Worm (Caenorhabditis elegans) whole organism, mixed stage, embryonic: ENCODE measurements around the gene F54D10.9.

Experiments used
- M03D4.4 ChIP-seq: sonication (generic microtip); optimal IDR thresholded peaks from 2 replicates; lab custom pipeline; 2017; ENCODE audit warnings: mild to moderate bottlenecking, missing genetic modification characterization, missing compliant biosample characterization
- elt-1 ChIP-seq: sonication (generic microtip); optimal IDR thresholded peaks from 2 replicates; lab custom pipeline; 2017; ENCODE audit warnings: missing genetic modification characterization, mild to moderate bottlenecking, missing compliant biosample characterization, antibody characterized with exemption, moderate library complexity, borderline replicate concordance; ENCODE audit not compliant: insufficient read depth
- elt-3 ChIP-seq: fragments of 150-350 bp; optimal IDR thresholded peaks from 2 replicates; lab custom pipeline; 2014; ENCODE audit warnings: missing biosample characterization, missing genetic modification characterization
- lin-13 ChIP-seq: fragments of 150-350 bp; optimal IDR thresholded peaks from 2 replicates; lab custom pipeline; 2014; ENCODE audit warnings: missing biosample characterization, missing genetic modification characterization
- sem-2 ChIP-seq: fragments of 200-800 bp; sonication (Bioruptor generic); optimal IDR thresholded peaks from 2 replicates; lab custom pipeline; 2018; ENCODE audit warnings: mild to moderate bottlenecking, missing genetic modification characterization, missing compliant biosample characterization
- ztf-11 ChIP-seq: fragments of 150-350 bp; optimal IDR thresholded peaks from 2 replicates; lab custom pipeline; 2014; ENCODE audit warnings: missing biosample characterization, missing genetic modification characterization

- TF ChIP-seq elt-3 (tag; lab: Kevin White, UChicago) (no peak), elt-1 (tag; lab: Kevin White, UChicago) (no peak), lin-13 (tag; lab: Kevin White, UChicago) (no peak), ztf-11 (no peak), M03D4.4 (tag; lab: Kevin White, UChicago) (no peak), sem-2 (no peak)
Measured at ce11 chrII:3852654-3853053, 20.4 kb upstream of the F54D10.9 start, which contains the start of gene nhr-257.
